Worm (Caenorhabditis elegans): ENCODE data around the gene kin-21.
"Not testable (repeated sequence)": the region's sequence is repeated elsewhere in the genome, so short reads cannot be mapped to it uniquely, and the experiment has no call there.

ce11 chrIV:9837349-9837748 lies 4.7 kb downstream of the kin-21 start, which contains the start of gene msp-10:
- not testable (repeated sequence) for TF ChIP-seq F13C5.2 (tag; optimal IDR thresholded peaks at IDR 0.05); hnd-1 (tag; optimal IDR thresholded peaks at IDR 0.05); hmbx-1 (tag; optimal IDR thresholded peaks at IDR 0.05); ceh-13 (GFP tag; optimal IDR thresholded peaks at IDR 0.05); tra-4 (tag; optimal IDR thresholded peaks at IDR 0.05); ets-7 (tag; optimal IDR thresholded peaks at IDR 0.05); ama-1 (optimal IDR thresholded peaks at IDR 0.05); scrt-1 (GFP tag; IDR thresholded peaks at IDR 0.05); aly-1 (tag; optimal IDR thresholded peaks at IDR 0.05); flt-1 (GFP tag; IDR thresholded peaks at IDR 0.05)
